Fruit fly (Drosophila melanogaster): ENCODE measurements around the gene Pgk.

The Pgk gene

dm6 chr2L:2799909-2800478 lies 47.1 kb upstream of the Pgk start, which contains the start of gene Syt1 (continued):
- TF ChIP-seq CG2678 (tag; optimal IDR thresholded peaks at IDR 0.05) = peak; percentile 2
- TF ChIP-seq hkb (optimal IDR thresholded peaks at IDR 0.05) = no peak
- no peak for TF ChIP-seq hkb (GFP tag; IDR thresholded peaks at IDR 0.05)
- TF ChIP-seq pb (GFP tag; optimal IDR thresholded peaks at IDR 0.05) = no peak
- no peak for TF ChIP-seq CG13775 (GFP tag; optimal IDR thresholded peaks at IDR 0.05)
- TF ChIP-seq Dbx (GFP tag; IDR thresholded peaks at IDR 0.05) = peak; percentile 27; the same call in 1 of the 3 replicates
- no peak for TF ChIP-seq E2f2 (GFP tag; IDR thresholded peaks at IDR 0.05)
- TF ChIP-seq zfh1 (GFP tag; IDR thresholded peaks at IDR 0.05) = no peak
- TF ChIP-seq dmrt11E (tag; optimal IDR thresholded peaks at IDR 0.05) = no peak
- TF ChIP-seq tap (tag; optimal IDR thresholded peaks at IDR 0.05) = no peak
- no peak for TF ChIP-seq dan (GFP tag; IDR thresholded peaks at IDR 0.05)
- no peak for TF ChIP-seq Myb (GFP tag; optimal IDR thresholded peaks at IDR 0.05)
- TF ChIP-seq CG11456 (GFP tag; IDR thresholded peaks at IDR 0.05) = 0 out of 3 replicates have a peak, but pooled peaks have one; percentile 59
- no peak for TF ChIP-seq Drgx (GFP tag; IDR thresholded peaks at IDR 0.05)
- no peak for TF ChIP-seq CG8924 (tag; optimal IDR thresholded peaks at IDR 0.05)
- TF ChIP-seq CG4617 (GFP tag; optimal IDR thresholded peaks at IDR 0.05; ENCODE audit: borderline replicate concordance) = no peak
- TF ChIP-seq CG11093 (GFP tag; IDR thresholded peaks at IDR 0.05) = no peak
- TF ChIP-seq inv (GFP tag; IDR thresholded peaks at IDR 0.05; ENCODE audit: partially characterized antibody) = no peak
- TF ChIP-seq Fer1 (GFP tag; optimal IDR thresholded peaks at IDR 0.05) = no peak
- no peak for TF ChIP-seq pfk (GFP tag; optimal IDR thresholded peaks at IDR 0.05)
- TF ChIP-seq ewg (GFP tag; optimal IDR thresholded peaks at IDR 0.05) = peak; percentile 76
- TF ChIP-seq run (tag; optimal IDR thresholded peaks at IDR 0.05) = no peak
- TF ChIP-seq CG13123 (GFP tag; optimal IDR thresholded peaks at IDR 0.05) = no peak
- no peak for TF ChIP-seq fd96Cb (tag; optimal IDR thresholded peaks at IDR 0.05)
- TF ChIP-seq amos (GFP tag; IDR thresholded peaks at IDR 0.05; ENCODE audit: partially characterized antibody) = no peak
- no peak for TF ChIP-seq CG3163 (GFP tag; optimal IDR thresholded peaks at IDR 0.05)
- TF ChIP-seq jumu (GFP tag; optimal IDR thresholded peaks at IDR 0.05) = no peak
- TF ChIP-seq CG15514 (GFP tag; optimal IDR thresholded peaks at IDR 0.05) = no peak
- no peak for TF ChIP-seq CG17568 (GFP tag; optimal IDR thresholded peaks at IDR 0.05)
- TF ChIP-seq CG1024 (GFP tag; IDR thresholded peaks at IDR 0.05) = no peak
- no peak for TF ChIP-seq CG33557 (GFP tag; optimal IDR thresholded peaks at IDR 0.05)
- TF ChIP-seq CG10209 (GFP tag; optimal IDR thresholded peaks at IDR 0.05) = no peak
- TF ChIP-seq Deaf1 (tag; optimal IDR thresholded peaks at IDR 0.05) = peak; percentile 20
- TF ChIP-seq Vsx1 (GFP tag; optimal IDR thresholded peaks at IDR 0.05) = no peak
- TF ChIP-seq CG2202 (tag; optimal IDR thresholded peaks at IDR 0.05) = no peak
- no peak for TF ChIP-seq Sry-β (GFP tag; optimal IDR thresholded peaks at IDR 0.05)
- TF ChIP-seq CG12219 (GFP tag; optimal IDR thresholded peaks at IDR 0.05) = no peak
- TF ChIP-seq CG17361 (GFP tag; IDR thresholded peaks at IDR 0.05) = no peak
- TF ChIP-seq CG8478 (optimal IDR thresholded peaks at IDR 0.05) = no peak
- TF ChIP-seq B-H2 (GFP tag; optimal IDR thresholded peaks at IDR 0.05) = no peak
- peak; percentile 22 for TF ChIP-seq gro (GFP tag; optimal IDR thresholded peaks at IDR 0.05)
- TF ChIP-seq CG10321 (GFP tag; IDR thresholded peaks at IDR 0.05) = no peak
- no peak for TF ChIP-seq CG3838 (GFP tag; optimal IDR thresholded peaks at IDR 0.05)
- no peak for TF ChIP-seq CG11247 (GFP tag; IDR thresholded peaks at IDR 0.05)
- TF ChIP-seq fd102C (GFP tag; optimal IDR thresholded peaks at IDR 0.05) = no peak
- TF ChIP-seq bsh (GFP tag; optimal IDR thresholded peaks at IDR 0.05) = no peak
- no peak for TF ChIP-seq scrt (GFP tag; optimal IDR thresholded peaks at IDR 0.05)
- TF ChIP-seq lilli (GFP tag; optimal IDR thresholded peaks at IDR 0.05) = peak; percentile 15
- no peak for TF ChIP-seq H15 (GFP tag; IDR thresholded peaks at IDR 0.05)
- no peak for TF ChIP-seq CG4730 (GFP tag; IDR thresholded peaks at IDR 0.05)
- TF ChIP-seq chm (GFP tag; IDR thresholded peaks at IDR 0.05) = no peak
- no peak for TF ChIP-seq jigr1 (GFP tag; IDR thresholded peaks at IDR 0.05)
